Fruit fly (Drosophila melanogaster) whole organism, wandering third instar larva: ENCODE results near the gene Klp10A.
"Not testable (repeated sequence)": the region's sequence is repeated elsewhere in the genome, so short reads cannot be mapped to it uniquely, and the experiment has no call there.

Experiments used
- CrebA ChIP-seq: fragments of 200-800 bp; sonication (Bioruptor generic); optimal IDR thresholded peaks from 2 replicates; lab custom pipeline; 2016; ENCODE audit warnings: missing biosample characterization, mild to moderate bottlenecking, missing genetic modification characterization, borderline replicate concordance
- HLH106 ChIP-seq: fragments of 200-800 bp; optimal IDR thresholded peaks from 3 replicates; lab custom pipeline; 2019; ENCODE audit warnings: missing biosample characterization, mild to moderate bottlenecking, missing genetic modification characterization, moderate library complexity
- Hr83 ChIP-seq: fragments of 200-300 bp; sonication (Bioruptor generic); optimal IDR thresholded peaks from 2 replicates; lab custom pipeline; 2016; ENCODE audit warnings: missing biosample characterization, mild to moderate bottlenecking, missing genetic modification characterization, moderate library complexity; ENCODE audit not compliant: poor library complexity, severe bottlenecking
- Jra ChIP-seq: sonication (Bioruptor generic); optimal IDR thresholded peaks from 2 replicates; lab custom pipeline; 2016; ENCODE audit warnings: missing biosample characterization, missing genetic modification characterization
- Rel ChIP-seq, 2 experiments: fragments of 200-800 bp; sonication (Bioruptor generic) in 1 of 2; optimal IDR thresholded peaks; 2 replicates in 1 of 2; 3 replicates in 1 of 2; lab custom pipeline; 2016 to 2019; ENCODE audit warnings: mild to moderate bottlenecking in 2 of 2, missing biosample characterization in 2 of 2, missing genetic modification characterization in 2 of 2, moderate library complexity in 1 of 2
- brk ChIP-seq: fragments of 200-800 bp; sonication (Bioruptor generic); optimal IDR thresholded peaks from 2 replicates; lab custom pipeline; 2016; ENCODE audit warnings: missing biosample characterization, mild to moderate bottlenecking, missing genetic modification characterization
- jim ChIP-seq: fragments of 175-275, 200-325 bp; sonication (Bioruptor generic); optimal IDR thresholded peaks from 2 replicates; lab custom pipeline; 2016; ENCODE audit warnings: missing biosample characterization, mild to moderate bottlenecking, missing genetic modification characterization
- psq ChIP-seq: fragments of 200-800 bp; sonication (Bioruptor generic); optimal IDR thresholded peaks from 3 replicates; lab custom pipeline; 2017; ENCODE audit warnings: missing biosample characterization, mild to moderate bottlenecking, missing genetic modification characterization, moderate library complexity

- TF ChIP-seq Rel (GFP tag; optimal IDR thresholded peaks at IDR 0.05; lab: Kevin White, UChicago); Rel (tag; optimal IDR thresholded peaks at IDR 0.05; lab: Kevin White, UChicago); Hr83 (GFP tag; lab: Kevin White, UChicago); HLH106 (tag; lab: Kevin White, UChicago); jim (GFP tag; lab: Kevin White, UChicago); brk; psq (GFP tag; lab: Kevin White, UChicago); CrebA (GFP tag; lab: Kevin White, UChicago); Jra (GFP tag; lab: Kevin White, UChicago): not testable (repeated sequence)
These were observed 40.9 kb downstream of the Klp10A start, which contains the start of gene CG42249 for dm6 chrX:11095973-11096372.
